Worm (Caenorhabditis elegans) whole organism, L4 larva: ENCODE data around the gene F18E9.1.
A peak's percentile ranks its signal among the peaks of the same experiment; 100 is the strongest.

ENCODE experiments used
- D1046.2 ChIP-seq: fragments of 200-800 bp; sonication (Bioruptor generic); IDR thresholded peaks from 2 replicates; pipeline ENCODE4 v1.3.6; 2022; ENCODE audit warnings: missing genetic modification characterization, missing compliant biosample characterization
- F10B5.3 ChIP-seq: sonication (generic microtip); optimal IDR thresholded peaks from 2 replicates; lab custom pipeline; 2016; ENCODE audit warnings: mild to moderate bottlenecking, missing genetic modification characterization, missing compliant biosample characterization
- F37D6.2 ChIP-seq: sonication (generic microtip); optimal IDR thresholded peaks from 2 replicates; lab custom pipeline; 2016; ENCODE audit warnings: mild to moderate bottlenecking, missing genetic modification characterization, missing compliant biosample characterization
- R02D3.7 ChIP-seq: fragments of 150-350 bp; sonication (generic microtip); optimal IDR thresholded peaks from 3 replicates; lab custom pipeline; 2014; ENCODE audit warnings: missing biosample characterization, missing genetic modification characterization
- Y48G9A.11 ChIP-seq: fragments of 200-800 bp; sonication (Bioruptor generic); IDR thresholded peaks from 2 replicates; pipeline ENCODE4 v1.3.6; 2022; ENCODE audit warnings: missing genetic modification reagents, missing genetic modification characterization, missing compliant biosample characterization
- Y75B8A.6 ChIP-seq: fragments of 200-800 bp; sonication (Bioruptor generic); IDR thresholded peaks from 2 replicates; pipeline ENCODE4 v1.3.6; 2022; ENCODE audit warnings: missing genetic modification reagents, missing genetic modification characterization, missing compliant biosample characterization
- ZK546.5 ChIP-seq, 2 experiments: sonication (generic microtip); optimal IDR thresholded peaks; 2 replicates each; lab custom pipeline; 2017; ENCODE audit warnings: missing biosample characterization in 2 of 2, missing genetic modification characterization in 2 of 2
- arid-1 ChIP-seq: fragments of 200-800 bp; sonication (Bioruptor generic); conservative IDR thresholded peaks from 2 replicates; pipeline ENCODE4 v1.3.6; 2022; ENCODE audit warnings: missing genetic modification reagents, missing genetic modification characterization, missing compliant biosample characterization
- ceh-20 ChIP-seq: fragments of 200-800 bp; sonication (Bioruptor generic); IDR thresholded peaks from 2 replicates; pipeline ENCODE4 v1.3.6; 2022; ENCODE audit warnings: missing genetic modification reagents, missing genetic modification characterization, missing compliant biosample characterization
- ceh-32 ChIP-seq: sonication (generic microtip); optimal IDR thresholded peaks from 2 replicates; lab custom pipeline; 2016; ENCODE audit warnings: mild to moderate bottlenecking, missing genetic modification characterization, missing compliant biosample characterization; ENCODE audit not compliant: poor library complexity
- ceh-44 ChIP-seq: fragments of 200-800 bp; sonication (Bioruptor generic); IDR thresholded peaks from 2 replicates; pipeline ENCODE4 v1.3.6; 2022; ENCODE audit warnings: missing genetic modification reagents, missing genetic modification characterization, missing compliant biosample characterization
- ces-1 ChIP-seq: fragments of 150-350 bp; sonication (generic microtip); optimal IDR thresholded peaks from 4 replicates; lab custom pipeline; 2014; ENCODE audit warnings: missing biosample characterization, missing genetic modification reagents, missing genetic modification characterization
- cey-2 ChIP-seq: sonication (generic microtip); optimal IDR thresholded peaks from 3 replicates; lab custom pipeline; 2017; ENCODE audit warnings: missing genetic modification characterization, mild to moderate bottlenecking, missing compliant biosample characterization, antibody characterized with exemption, borderline replicate concordance; ENCODE audit not compliant: insufficient read depth
- ctbp-1 ChIP-seq: fragments of 200-800 bp; sonication (Bioruptor generic); IDR thresholded peaks from 2 replicates; pipeline ENCODE4 v1.3.6; 2022; ENCODE audit warnings: missing genetic modification reagents, missing genetic modification characterization, missing compliant biosample characterization
- daf-16 ChIP-seq, 3 experiments: sonication (generic microtip); optimal IDR thresholded peaks; 2 replicates each; lab custom pipeline; 2016 to 2017; ENCODE audit warnings: missing genetic modification characterization in 3 of 3, missing genetic modification reagents in 3 of 3, mild to moderate bottlenecking in 2 of 3, missing compliant biosample characterization in 2 of 3, missing biosample characterization in 1 of 3, moderate library complexity in 1 of 3
- daf-8 ChIP-seq: fragments of 200-800 bp; sonication (Bioruptor generic); IDR thresholded peaks from 2 replicates; pipeline ENCODE4 v1.3.6; 2022; ENCODE audit warnings: missing genetic modification characterization, missing compliant biosample characterization
- dmd-6 ChIP-seq: fragments of 200-800 bp; sonication (Bioruptor generic); IDR thresholded peaks from 2 replicates; pipeline ENCODE4 v1.3.6; 2022; ENCODE audit warnings: missing genetic modification reagents, missing genetic modification characterization, missing compliant biosample characterization
- dmd-9 ChIP-seq: fragments of 200-800 bp; sonication (Bioruptor generic); IDR thresholded peaks from 2 replicates; pipeline ENCODE4 v1.3.6; 2022; ENCODE audit warnings: missing genetic modification reagents, missing genetic modification characterization, missing compliant biosample characterization
- dpl-1 ChIP-seq: fragments of 150-350 bp; optimal IDR thresholded peaks from 2 replicates; lab custom pipeline; 2014; ENCODE audit warnings: missing biosample characterization, missing genetic modification reagents, missing genetic modification characterization
- duxl-1 ChIP-seq: sonication (generic microtip); optimal IDR thresholded peaks from 2 replicates; lab custom pipeline; 2016; ENCODE audit warnings: mild to moderate bottlenecking, missing genetic modification characterization, moderate library complexity, missing compliant biosample characterization; ENCODE audit not compliant: poor library complexity
- egl-27 ChIP-seq: sonication (generic microtip); optimal IDR thresholded peaks from 3 replicates; lab custom pipeline; 2017; ENCODE audit warnings: missing biosample characterization, missing genetic modification reagents, missing genetic modification characterization
- egl-43 ChIP-seq: fragments of 200-800 bp; sonication (Bioruptor generic); IDR thresholded peaks from 2 replicates; pipeline ENCODE4 v1.3.6; 2022; ENCODE audit warnings: missing genetic modification reagents, missing genetic modification characterization, missing compliant biosample characterization
- hif-1 ChIP-seq, 2 experiments: sonication (generic microtip); optimal IDR thresholded peaks; 2 replicates each; lab custom pipeline; 2016 to 2017; ENCODE audit warnings: missing compliant biosample characterization in 2 of 2, missing genetic modification characterization in 2 of 2, missing genetic modification reagents in 2 of 2, missing genotype in 2 of 2, mild to moderate bottlenecking in 1 of 2
- hlh-30 ChIP-seq: sonication (generic microtip); optimal IDR thresholded peaks from 2 replicates; lab custom pipeline; 2017; ENCODE audit warnings: antibody characterized with exemption, mild to moderate bottlenecking, missing genetic modification characterization, missing compliant biosample characterization; ENCODE audit not compliant: insufficient read depth
- jun-1 ChIP-seq: fragments of 150-350 bp; optimal IDR thresholded peaks from 2 replicates; lab custom pipeline; 2014; ENCODE audit warnings: missing biosample characterization, missing genetic modification reagents, missing genetic modification characterization
- lim-7 ChIP-seq: fragments of 200-800 bp; sonication (Bioruptor generic); IDR thresholded peaks from 2 replicates; pipeline ENCODE4 v1.3.6; 2022; ENCODE audit warnings: missing genetic modification characterization, missing compliant biosample characterization
- lin-1 ChIP-seq: fragments of 200-800 bp; sonication (Bioruptor generic); IDR thresholded peaks from 2 replicates; pipeline ENCODE4 v1.3.6; 2022; ENCODE audit warnings: missing genetic modification reagents, missing genetic modification characterization, missing compliant biosample characterization
- lsy-2 ChIP-seq, 2 experiments: fragments of 150-350 bp in 1 of 2; sonication (generic microtip) in 1 of 2; optimal IDR thresholded peaks; 2 replicates each; lab custom pipeline; 2014 to 2017; ENCODE audit warnings: missing biosample characterization in 2 of 2, missing genetic modification characterization in 2 of 2
- madf-9 ChIP-seq: fragments of 200-800 bp; sonication (Bioruptor generic); conservative IDR thresholded peaks from 2 replicates; pipeline ENCODE4 v1.3.6; 2022; ENCODE audit warnings: missing genetic modification reagents, missing genetic modification characterization, missing compliant biosample characterization
- mdl-1 ChIP-seq, 2 experiments: fragments of 150-350 bp in 1 of 2; sonication (generic microtip) in 1 of 2; optimal IDR thresholded peaks; 2 replicates each; lab custom pipeline; 2014 to 2017; ENCODE audit warnings: missing biosample characterization in 2 of 2, missing genetic modification characterization in 2 of 2
- nhr-10 ChIP-seq: fragments of 150-350 bp; optimal IDR thresholded peaks from 2 replicates; lab custom pipeline; 2014; ENCODE audit warnings: missing biosample characterization, missing genetic modification characterization
- nhr-102 ChIP-seq: sonication (generic microtip); optimal IDR thresholded peaks from 2 replicates; lab custom pipeline; 2016; ENCODE audit warnings: mild to moderate bottlenecking, missing genetic modification characterization, moderate library complexity, missing compliant biosample characterization
- nhr-11 ChIP-seq: fragments of 150-350 bp; optimal IDR thresholded peaks from 2 replicates; lab custom pipeline; 2014; ENCODE audit warnings: missing biosample characterization, missing genetic modification characterization
- nhr-111 ChIP-seq: fragments of 200-800 bp; sonication (Bioruptor generic); optimal IDR thresholded peaks from 2 replicates; lab custom pipeline; 2018; ENCODE audit warnings: mild to moderate bottlenecking, missing genetic modification characterization, missing compliant biosample characterization
- nhr-237 ChIP-seq: sonication (generic microtip); optimal IDR thresholded peaks from 2 replicates; lab custom pipeline; 2017; ENCODE audit warnings: missing biosample characterization, missing genetic modification characterization
- nhr-25 ChIP-seq: sonication (generic microtip); optimal IDR thresholded peaks from 2 replicates; lab custom pipeline; 2017; ENCODE audit warnings: missing genetic modification characterization, mild to moderate bottlenecking, missing compliant biosample characterization, antibody characterized with exemption, moderate library complexity, borderline replicate concordance; ENCODE audit not compliant: insufficient read depth
- nhr-6 ChIP-seq: fragments of 150-350 bp; optimal IDR thresholded peaks from 2 replicates; lab custom pipeline; 2014; ENCODE audit warnings: missing biosample characterization, missing genetic modification characterization
- nhr-77 ChIP-seq: fragments of 150-350 bp; optimal IDR thresholded peaks from 2 replicates; lab custom pipeline; 2014; ENCODE audit warnings: missing biosample characterization, missing genetic modification characterization
- pha-4 ChIP-seq, 2 experiments: fragments of 150-350 bp in 1 of 2; fragments of 200-800 bp in 1 of 2; sonication (Bioruptor generic) in 1 of 2; IDR thresholded peaks in 1 of 2; optimal IDR thresholded peaks in 1 of 2; 2 replicates each; pipeline versions ENCODE4 v1.3.6 to Lab custom; 2014 to 2022; ENCODE audit warnings: missing genetic modification characterization in 2 of 2, missing genetic modification reagents in 2 of 2, missing biosample characterization in 1 of 2, missing compliant biosample characterization in 1 of 2
- saeg-2 ChIP-seq: fragments of 200-800 bp; sonication (Bioruptor generic); IDR thresholded peaks from 2 replicates; pipeline ENCODE4 v1.3.6; 2022; ENCODE audit warnings: missing genetic modification reagents, missing genetic modification characterization, missing compliant biosample characterization
- skn-1 ChIP-seq: fragments of 150-350 bp; optimal IDR thresholded peaks from 2 replicates; lab custom pipeline; 2014; ENCODE audit warnings: missing biosample characterization, missing genetic modification characterization
- spr-1 ChIP-seq: sonication (generic microtip); optimal IDR thresholded peaks from 2 replicates; lab custom pipeline; 2016; ENCODE audit warnings: mild to moderate bottlenecking, missing genetic modification characterization, missing compliant biosample characterization
- spr-3 ChIP-seq: fragments of 200-800 bp; sonication (Bioruptor generic); optimal IDR thresholded peaks from 2 replicates; lab custom pipeline; 2018; ENCODE audit warnings: mild to moderate bottlenecking, missing genetic modification characterization, missing compliant biosample characterization
- unc-62 ChIP-seq, 3 experiments: fragments of 150-350 bp in 1 of 3; sonication (generic microtip); optimal IDR thresholded peaks in 2 of 3; peaks in 1 of 3; 1 replicate in 1 of 3; 2 replicates in 2 of 3; lab custom pipeline; 2014 to 2017; ENCODE audit warnings: missing biosample characterization in 3 of 3, missing genetic modification characterization in 3 of 3, missing genetic modification reagents in 3 of 3, missing genotype in 1 of 3
- vab-7 ChIP-seq: fragments of 200-800 bp; sonication (Bioruptor generic); IDR thresholded peaks from 2 replicates; pipeline ENCODE4 v1.3.6; 2022; ENCODE audit warnings: missing genetic modification reagents, missing genetic modification characterization, missing compliant biosample characterization
- zfp-2 ChIP-seq: sonication (generic microtip); optimal IDR thresholded peaks from 2 replicates; lab custom pipeline; 2016; ENCODE audit warnings: mild to moderate bottlenecking, missing genetic modification characterization, missing compliant biosample characterization
- zip-11 ChIP-seq: fragments of 200-800 bp; sonication (Bioruptor generic); IDR thresholded peaks from 2 replicates; pipeline ENCODE4 v1.3.6; 2022; ENCODE audit warnings: missing genetic modification characterization, missing compliant biosample characterization
- ztf-7 ChIP-seq: fragments of 150-350 bp; optimal IDR thresholded peaks from 2 replicates; lab custom pipeline; 2014; ENCODE audit warnings: missing biosample characterization, missing genetic modification characterization

Gene F18E9.1

DNA sequence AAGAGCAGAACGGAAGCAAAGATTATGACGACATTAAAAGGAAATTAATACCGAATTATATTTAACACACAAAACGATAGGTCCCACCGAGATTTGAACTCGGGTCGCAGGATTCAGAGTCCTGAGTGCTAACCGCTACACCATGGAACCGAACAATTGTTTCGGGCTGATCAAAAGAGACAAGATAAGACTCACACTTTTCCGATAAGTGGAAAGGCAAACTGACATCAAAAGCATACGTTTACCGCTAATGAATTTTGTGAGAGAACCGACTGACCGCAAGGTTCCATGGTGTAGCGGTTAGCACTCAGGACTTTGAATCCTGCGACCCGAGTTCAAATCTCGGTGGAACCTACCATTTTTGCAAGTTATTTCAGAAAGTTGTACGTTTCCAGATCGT is 7.4 kb downstream of the F18E9.1 start (continued):
- TF ChIP-seq dmd-6 (GFP tag; lab: Robert Waterston, UW) (peak; percentile 64), lim-7 (GFP tag; lab: Robert Waterston, UW) (peak; percentile 85), hlh-30 (tag; lab: Kevin White, UChicago) (peak; percentile 57), nhr-11 (peak; percentile 38), Y75B8A.6 (GFP tag; lab: Robert Waterston, UW) (0 out of 2 replicates have a peak, but pooled peaks have one; percentile 65), spr-1 (tag; lab: Kevin White, UChicago) (peak; percentile 5), nhr-10 (tag; lab: Kevin White, UChicago) (no peak), ceh-44 (GFP tag; lab: Robert Waterston, UW) (peak; percentile 63; the same call in 1 of the 2 replicates), dmd-9 (GFP tag; lab: Robert Waterston, UW) (no peak), lin-1 (GFP tag; lab: Robert Waterston, UW) (peak; percentile 69; the same call in 1 of the 2 replicates), spr-3 (GFP tag; lab: Kevin White, UChicago) (peak; percentile 69), saeg-2 (peak; percentile 59; the same call in 1 of the 2 replicates), nhr-102 (tag; lab: Kevin White, UChicago) (peak; percentile 67), hif-1 (tag; optimal IDR thresholded peaks at IDR 0.05; lab: Kevin White, UChicago) (no peak), egl-27 (no peak), duxl-1 (tag; lab: Kevin White, UChicago) (no peak), vab-7 (GFP tag; lab: Robert Waterston, UW) (peak; percentile 91), F10B5.3 (tag; lab: Kevin White, UChicago) (no peak), ces-1 (GFP tag; lab: Kevin White, UChicago) (no peak), dpl-1 (peak; percentile 36), mdl-1 (tag; optimal IDR thresholded peaks at IDR 0.05; lab: Kevin White, UChicago) (peak in 1 of 2 experiments; percentile 0), zfp-2 (tag; lab: Kevin White, UChicago) (no peak), nhr-111 (GFP tag; lab: Kevin White, UChicago) (peak; percentile 56), ceh-20 (GFP tag; lab: Robert Waterston, UW) (0 out of 2 replicates have a peak, but pooled peaks have one; percentile 28), cey-2 (tag; lab: Kevin White, UChicago) (no peak), D1046.2 (GFP tag; lab: Robert Waterston, UW) (no peak), R02D3.7 (no peak), jun-1 (no peak), lsy-2 (tag; optimal IDR thresholded peaks at IDR 0.05; lab: Kevin White, UChicago) (no peak), madf-9 (peak; percentile 75), arid-1 (no peak), zip-11 (no peak), pha-4 (GFP tag; IDR thresholded peaks at IDR 0.05; lab: Robert Waterston, UW) (peak; percentile 66; the same call in 1 of the 2 replicates), pha-4 (tag; optimal IDR thresholded peaks at IDR 0.05; lab: Kevin White, UChicago) (no peak), ZK546.5 (tag; optimal IDR thresholded peaks at IDR 0.05; lab: Kevin White, UChicago) (no peak), egl-43 (no peak; the same call in 1 of the 2 replicates), F37D6.2 (tag; lab: Kevin White, UChicago) (peak; percentile 14), ceh-32 (no peak), skn-1 (tag; lab: Kevin White, UChicago) (no peak), nhr-6 (tag; lab: Kevin White, UChicago) (peak; percentile 43), daf-16 (GFP tag; optimal IDR thresholded peaks at IDR 0.05; lab: Kevin White, UChicago) (peak; percentile 73 to 75), daf-16 (tag; optimal IDR thresholded peaks at IDR 0.05; lab: Kevin White, UChicago) (peak; percentile 73), ztf-7 (tag; lab: Kevin White, UChicago) (no peak), nhr-77 (tag; lab: Kevin White, UChicago) (no peak), nhr-25 (tag; lab: Kevin White, UChicago) (no peak), Y48G9A.11 (GFP tag; lab: Robert Waterston, UW) (no peak; the same call in 1 of the 2 replicates), ctbp-1 (GFP tag; lab: Robert Waterston, UW) (no peak), daf-8 (GFP tag; lab: Robert Waterston, UW) (no peak), nhr-237 (no peak), unc-62 (GFP tag; optimal IDR thresholded peaks at IDR 0.05 in 1 of 2; lab: Kevin White, UChicago) (peak in 1 of 2 experiments; percentile 57), unc-62 (tag; optimal IDR thresholded peaks at IDR 0.05; lab: Kevin White, UChicago) (no peak)
